Worm (Caenorhabditis elegans): Measurements from ENCODE around the gene Y56A3A.7.

- TF ChIP-seq T22C8.4 (GFP tag; IDR thresholded peaks at IDR 0.05) (no peak), flt-1 (GFP tag; IDR thresholded peaks at IDR 0.05) (no peak), med-1 (GFP tag; optimal IDR thresholded peaks at IDR 0.05; ENCODE audit: insufficient read depth) (no peak), ztf-23 (GFP tag; IDR thresholded peaks at IDR 0.05) (no peak), ztf-29 (GFP tag; IDR thresholded peaks at IDR 0.05) (no peak), tab-1 (GFP tag; IDR thresholded peaks at IDR 0.05) (no peak), cog-1 (tag; optimal IDR thresholded peaks at IDR 0.05) (no peak), klf-2 (GFP tag; conservative IDR thresholded peaks at IDR 0.05) (no peak), ref-1 (GFP tag; conservative IDR thresholded peaks at IDR 0.05) (no peak)
Observed at ce11 chrIII:11973996-11974395, 27.2 kb upstream of the Y56A3A.7 start, which contains the start of gene ung-1.

Measured in whole organism, midembryonic.